Fruit fly (Drosophila melanogaster) whole organism, prepupa: ENCODE measurements around the gene Oseg4.

Experiments used
- CG11294 ChIP-seq: fragments of 200-800 bp; sonication (Bioruptor generic); IDR thresholded peaks from 2 replicates; pipeline ENCODE4 v1.3.6; 2022; ENCODE audit warnings: missing biosample characterization, missing genetic modification characterization
- CG15336 ChIP-seq: fragments of 200-800 bp; sonication (Bioruptor generic); IDR thresholded peaks from 2 replicates; pipeline ENCODE4 v1.3.6; 2022; ENCODE audit warnings: missing biosample characterization, missing genetic modification characterization
- CG16779 ChIP-seq: fragments of 200-800 bp; sonication (Bioruptor generic); optimal IDR thresholded peaks from 3 replicates; lab custom pipeline; 2017; ENCODE audit warnings: missing biosample characterization, mild to moderate bottlenecking, missing genetic modification characterization
- CG4318 ChIP-seq: fragments of 200-800 bp; sonication (Bioruptor generic); optimal IDR thresholded peaks from 3 replicates; lab custom pipeline; 2017; ENCODE audit warnings: missing biosample characterization, mild to moderate bottlenecking, missing genetic modification characterization
- Eip75B ChIP-seq: fragments of 200-800 bp; sonication (Bioruptor generic); optimal IDR thresholded peaks from 3 replicates; lab custom pipeline; 2016; ENCODE audit warnings: missing biosample characterization, missing genetic modification characterization
- Eip78C ChIP-seq: fragments of 200-800 bp; sonication (Bioruptor generic); peaks from one replicate; lab custom pipeline; 2016; ENCODE audit warnings: missing biosample characterization, missing genetic modification characterization
- Hr39 ChIP-seq: fragments of 200-800 bp; sonication (Bioruptor generic); optimal IDR thresholded peaks from 2 replicates; lab custom pipeline; 2016; ENCODE audit warnings: missing biosample characterization, missing genetic modification characterization
- Hr4 ChIP-seq: fragments of 200-800 bp; sonication (Bioruptor generic); optimal IDR thresholded peaks from 3 replicates; lab custom pipeline; 2016; ENCODE audit warnings: missing biosample characterization, missing genetic modification characterization
- Lpt ChIP-seq: fragments of 200-800 bp; sonication (Bioruptor generic); optimal IDR thresholded peaks from 3 replicates; lab custom pipeline; 2016; ENCODE audit warnings: missing biosample characterization, missing genetic modification characterization
- Met ChIP-seq: fragments of 200-800 bp; sonication (Bioruptor generic); optimal IDR thresholded peaks from 3 replicates; lab custom pipeline; 2016; ENCODE audit warnings: missing biosample characterization, missing genetic modification characterization
- Sox15 ChIP-seq: fragments of 200-800 bp; sonication (Bioruptor generic); optimal IDR thresholded peaks from 3 replicates; lab custom pipeline; 2016; ENCODE audit warnings: missing biosample characterization, missing genetic modification characterization
- spab ChIP-seq: fragments of 200-800 bp; sonication (Bioruptor generic); optimal IDR thresholded peaks from 2 replicates; lab custom pipeline; 2017; ENCODE audit warnings: missing biosample characterization, mild to moderate bottlenecking, missing genetic modification characterization, missing genetic modification reagents

DNA sequence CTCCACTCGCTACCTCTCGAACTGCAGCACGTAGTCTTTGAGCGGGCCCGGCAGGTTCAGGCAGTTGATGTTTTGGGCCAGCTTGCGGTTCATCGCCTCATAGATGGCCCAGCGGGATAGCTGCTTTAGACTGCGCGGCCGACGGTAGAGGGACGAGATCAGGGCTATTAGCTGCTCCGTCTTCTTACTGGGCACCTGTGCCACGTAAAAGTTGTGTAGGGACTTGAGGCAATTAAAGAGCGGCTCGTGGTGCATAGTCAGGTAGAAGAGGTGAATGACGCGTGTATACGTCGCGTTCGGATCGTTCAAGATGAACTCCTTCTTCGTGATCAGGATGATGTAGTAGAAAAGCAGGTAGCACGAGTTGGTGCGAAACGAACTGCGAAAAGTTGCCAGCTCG lies 37.0 kb upstream of the Oseg4 start:
- TF ChIP-seq CG16779 (tag; lab: Kevin White, UChicago) (no peak), CG4318 (no peak), spab (no peak), Hr39 (GFP tag; lab: Kevin White, UChicago) (no peak), Eip78C (GFP tag; lab: Kevin White, UChicago) (no peak), Met (no peak), Sox15 (GFP tag; lab: Kevin White, UChicago) (no peak), CG11294 (GFP tag; lab: Robert Waterston, UW) (no peak), Eip75B (GFP tag; lab: Kevin White, UChicago) (no peak), CG15336 (GFP tag; lab: Robert Waterston, UW) (no peak), Lpt (GFP tag; lab: Kevin White, UChicago) (no peak), Hr4 (GFP tag; lab: Kevin White, UChicago) (no peak)
